Worm (Caenorhabditis elegans) whole organism, young adult: ENCODE measurements around the gene F33H1.4.

Source experiments
- F10E7.11 ChIP-seq: sonication (generic microtip); optimal IDR thresholded peaks from 2 replicates; lab custom pipeline; 2017; ENCODE audit warnings: mild to moderate bottlenecking, missing genetic modification characterization, moderate library complexity, missing compliant biosample characterization
- F37B4.10 ChIP-seq: fragments of 200-800 bp; sonication (Bioruptor generic); IDR thresholded peaks from 2 replicates; pipeline ENCODE4 v1.3.6; 2022; ENCODE audit warnings: missing genetic modification characterization, missing compliant biosample characterization
- F57A8.1 ChIP-seq: fragments of 200-800 bp; sonication (Bioruptor generic); optimal IDR thresholded peaks from 2 replicates; lab custom pipeline; 2018; ENCODE audit warnings: mild to moderate bottlenecking, missing genetic modification characterization, moderate library complexity, missing compliant biosample characterization
- F57C9.4 ChIP-seq: sonication (generic microtip); optimal IDR thresholded peaks from 2 replicates; lab custom pipeline; 2017; ENCODE audit warnings: mild to moderate bottlenecking, missing genetic modification characterization, missing compliant biosample characterization
- K11D2.4 ChIP-seq: fragments of 200-800 bp; sonication (Bioruptor generic); IDR thresholded peaks from 2 replicates; pipeline ENCODE4 v1.3.6; 2022; ENCODE audit warnings: missing genetic modification reagents, missing genetic modification characterization, missing compliant biosample characterization
- Y53F4B.3 ChIP-seq: fragments of 200-800 bp; sonication (Bioruptor generic); IDR thresholded peaks from 2 replicates; pipeline ENCODE4 v1.3.6; 2022; ENCODE audit warnings: missing genetic modification reagents, missing genetic modification characterization, missing compliant biosample characterization
- Y53G8AR.9 ChIP-seq: fragments of 200-800 bp; sonication (Bioruptor generic); conservative IDR thresholded peaks from 2 replicates; pipeline ENCODE4 v1.3.6; 2022; ENCODE audit warnings: missing genetic modification reagents, missing genetic modification characterization, missing compliant biosample characterization
- attf-3 ChIP-seq: fragments of 200-800 bp; sonication (Bioruptor generic); conservative IDR thresholded peaks from 2 replicates; pipeline ENCODE4 v1.3.6; 2022; ENCODE audit warnings: missing genetic modification reagents, missing genetic modification characterization, missing compliant biosample characterization
- bed-2 ChIP-seq: fragments of 200-800 bp; sonication (Bioruptor generic); IDR thresholded peaks from 2 replicates; pipeline ENCODE4 v1.3.6; 2022; ENCODE audit warnings: missing genetic modification reagents, missing genetic modification characterization, missing compliant biosample characterization
- ceh-27 ChIP-seq: fragments of 200-800 bp; sonication (Bioruptor generic); optimal IDR thresholded peaks from 2 replicates; lab custom pipeline; 2018; ENCODE audit warnings: mild to moderate bottlenecking, missing genetic modification characterization, moderate library complexity, missing compliant biosample characterization
- dox-1 ChIP-seq: fragments of 200-800 bp; sonication (Bioruptor generic); IDR thresholded peaks from 2 replicates; pipeline ENCODE4 v1.3.6; 2022; ENCODE audit warnings: missing genetic modification reagents, missing genetic modification characterization, missing compliant biosample characterization
- egl-18 ChIP-seq: fragments of 200-800 bp; sonication (Bioruptor generic); IDR thresholded peaks from 2 replicates; pipeline ENCODE4 v1.3.6; 2022; ENCODE audit warnings: missing genetic modification reagents, missing genetic modification characterization, missing compliant biosample characterization
- fkh-3 ChIP-seq: sonication (generic microtip); optimal IDR thresholded peaks from 2 replicates; lab custom pipeline; 2016; ENCODE audit warnings: mild to moderate bottlenecking, missing genetic modification characterization, missing compliant biosample characterization
- hmg-20 ChIP-seq: fragments of 200-800 bp; sonication (Bioruptor generic); IDR thresholded peaks from 2 replicates; pipeline ENCODE4 v1.3.6; 2022; ENCODE audit warnings: missing genetic modification reagents, missing genetic modification characterization, missing compliant biosample characterization
- hsf-1 ChIP-seq: fragments of 200-800 bp; sonication (Bioruptor generic); IDR thresholded peaks from 2 replicates; pipeline ENCODE4 v1.3.6; 2022; ENCODE audit warnings: missing genetic modification reagents, missing genetic modification characterization, missing compliant biosample characterization
- lag-1 ChIP-seq: fragments of 200-800 bp; sonication (Bioruptor generic); IDR thresholded peaks from 2 replicates; pipeline ENCODE4 v1.3.6; 2022; ENCODE audit warnings: missing genetic modification reagents, missing genetic modification characterization, missing compliant biosample characterization
- lin-26 ChIP-seq: fragments of 200-800 bp; sonication (Bioruptor generic); IDR thresholded peaks from 2 replicates; pipeline ENCODE4 v1.3.6; 2022; ENCODE audit warnings: missing genetic modification reagents, missing genetic modification characterization, missing compliant biosample characterization
- lin-35 ChIP-seq, 3 experiments: fragments of 150-350 bp in 2 of 3; sonication (generic microtip) in 1 of 3; optimal IDR thresholded peaks; 2 replicates each; lab custom pipeline; 2014 to 2018; ENCODE audit warnings: missing biosample characterization in 3 of 3, missing genetic modification characterization in 3 of 3, missing genetic modification reagents in 3 of 3
- lin-40 ChIP-seq: sonication (generic microtip); optimal IDR thresholded peaks from 2 replicates; lab custom pipeline; 2016; ENCODE audit warnings: missing genetic modification characterization, mild to moderate bottlenecking, missing compliant biosample characterization, missing genotype, missing genetic modification reagents
- mxl-1 ChIP-seq: sonication (generic microtip); optimal IDR thresholded peaks from 2 replicates; lab custom pipeline; 2016; ENCODE audit warnings: missing genetic modification characterization, missing compliant biosample characterization
- nfya-2 ChIP-seq: fragments of 200-800 bp; sonication (Bioruptor generic); IDR thresholded peaks from 2 replicates; pipeline ENCODE4 v1.3.6; 2022; ENCODE audit warnings: missing genetic modification reagents, missing genetic modification characterization, missing compliant biosample characterization
- nhr-80 ChIP-seq: sonication (generic microtip); optimal IDR thresholded peaks from 2 replicates; lab custom pipeline; 2016; ENCODE audit warnings: missing genetic modification characterization, missing compliant biosample characterization
- tbx-9 ChIP-seq: sonication (generic microtip); optimal IDR thresholded peaks from 2 replicates; lab custom pipeline; 2016; ENCODE audit warnings: borderline replicate concordance, missing genetic modification characterization, inconsistent platforms, missing compliant biosample characterization
- tlf-1 ChIP-seq: fragments of 200-800 bp; sonication (Bioruptor generic); optimal IDR thresholded peaks from 2 replicates; lab custom pipeline; 2018; ENCODE audit warnings: mild to moderate bottlenecking, missing genetic modification characterization, missing compliant biosample characterization

Gene F33H1.4

ce11 chrII:10221627-10222026, 47.2 kb downstream of the F33H1.4 start:
- TF ChIP-seq F57A8.1 (GFP tag; lab: Kevin White, UChicago) (no peak), Y53F4B.3 (GFP tag; lab: Robert Waterston, UW) (no peak), nhr-80 (tag; lab: Kevin White, UChicago) (peak; percentile 86), dox-1 (peak; percentile 37; the same call in 1 of the 2 replicates), F10E7.11 (tag; lab: Kevin White, UChicago) (no peak), fkh-3 (no peak), lag-1 (GFP tag; lab: Robert Waterston, UW) (no peak)

- TF ChIP-seq hsf-1 (GFP tag; lab: Robert Waterston, UW) (no peak), mxl-1 (tag; lab: Kevin White, UChicago) (no peak), K11D2.4 (GFP tag; lab: Robert Waterston, UW) (no peak), bed-2 (GFP tag; lab: Robert Waterston, UW) (no peak), lag-1 (GFP tag; lab: Robert Waterston, UW) (no peak), Y53G8AR.9 (GFP tag; lab: Robert Waterston, UW) (no peak)
- TF ChIP-seq, all 124 proteins: peak for 0
Observed at ce11 chrII:10222577-10222976, 48.1 kb downstream of the F33H1.4 start, which contains the start of gene plc-3. Gene plc-3 (plus strand): TSS chrII:10222877.

ce11 chrII:10227030-10227429, 52.6 kb downstream of the F33H1.4 start, which contains the start of gene srh-135:
Gene srh-135 (minus strand): TSS chrII:10227130.
- no peak for TF ChIP-seq attf-3 (GFP tag; lab: Robert Waterston, UW)
- TF ChIP-seq F37B4.10 (GFP tag; lab: Robert Waterston, UW), result no peak
- no peak for TF ChIP-seq hmg-20
- no peak for TF ChIP-seq egl-18
- TF ChIP-seq lin-35 (GFP tag; optimal IDR thresholded peaks at IDR 0.05; lab: Kevin White, UChicago), result no peak
- no peak for TF ChIP-seq tbx-9
- TF ChIP-seq lin-26 (GFP tag; lab: Robert Waterston, UW), result no peak
- no peak for TF ChIP-seq nfya-2 (GFP tag; lab: Robert Waterston, UW)
- no peak for TF ChIP-seq ceh-27 (GFP tag; lab: Kevin White, UChicago)
- TF ChIP-seq tlf-1 (GFP tag; lab: Kevin White, UChicago), result no peak
- TF ChIP-seq F57C9.4, result no peak
- TF ChIP-seq lin-40 (tag; lab: Kevin White, UChicago), result no peak
